Fruit fly (Drosophila melanogaster): ENCODE measurements around the gene Eip75B.

- TF ChIP-seq CTCF (optimal IDR thresholded peaks at IDR 0.05) = no peak
- TF ChIP-seq CG8478 (optimal IDR thresholded peaks at IDR 0.05) = no peak
These were observed 41.0 kb upstream of the Eip75B start for dm6 chr3L:18105343-18106020.
